Worm (Caenorhabditis elegans): ENCODE measurements around the gene unc-104.
A peak's percentile ranks its signal among the peaks of the same experiment; 100 is the strongest.

The unc-104 gene

ce11 chrII:6979646-6980045, 15.1 kb upstream of the unc-104 start, which contains the start of gene C15F1.2:
TSS of gene C15F1.2 (plus strand) at chrII:6979953.
- no peak for TF ChIP-seq tbx-37 (GFP tag; conservative IDR thresholded peaks at IDR 0.05)
- no peak for TF ChIP-seq ceh-36 (tag; optimal IDR thresholded peaks at IDR 0.05)
- TF ChIP-seq pes-1 (GFP tag; IDR thresholded peaks at IDR 0.05): no peak
- TF ChIP-seq ets-7 (tag; optimal IDR thresholded peaks at IDR 0.05): no peak
- no peak for TF ChIP-seq B0310.2 (tag; optimal IDR thresholded peaks at IDR 0.05)
- no peak for TF ChIP-seq F13C5.2 (tag; optimal IDR thresholded peaks at IDR 0.05)
- no peak for TF ChIP-seq tra-4 (tag; optimal IDR thresholded peaks at IDR 0.05)
- no peak for TF ChIP-seq sea-1 (GFP tag; conservative IDR thresholded peaks at IDR 0.05)
- no peak for TF ChIP-seq flt-1 (GFP tag; IDR thresholded peaks at IDR 0.05)
- TF ChIP-seq scrt-1 (GFP tag; IDR thresholded peaks at IDR 0.05): no peak
- TF ChIP-seq ceh-13 (GFP tag; optimal IDR thresholded peaks at IDR 0.05): no peak

- TF ChIP-seq tbx-37 (GFP tag; conservative IDR thresholded peaks at IDR 0.05): 0 out of 2 replicates have a peak, but pooled peaks have one; percentile 44
- 0 out of 2 replicates have a peak, but pooled peaks have one; percentile 57 for TF ChIP-seq tbx-11 (GFP tag; IDR thresholded peaks at IDR 0.05)
- TF ChIP-seq scrt-1 (GFP tag; IDR thresholded peaks at IDR 0.05): peak; percentile 66; the same call in 1 of the 2 replicates
These were observed 11.8 kb upstream of the unc-104 start for ce11 chrII:6982949-6983348.

- TF ChIP-seq hnd-1 (tag; optimal IDR thresholded peaks at IDR 0.05): no peak
- no peak for TF ChIP-seq ceh-13 (GFP tag; optimal IDR thresholded peaks at IDR 0.05)
- no peak for TF ChIP-seq tra-4 (tag; optimal IDR thresholded peaks at IDR 0.05)
- no peak for TF ChIP-seq ets-7 (tag; optimal IDR thresholded peaks at IDR 0.05)
- no peak for TF ChIP-seq sea-1 (GFP tag; conservative IDR thresholded peaks at IDR 0.05)
- TF ChIP-seq tbx-37 (GFP tag; conservative IDR thresholded peaks at IDR 0.05): no peak
- TF ChIP-seq hmg-4 (GFP tag; optimal IDR thresholded peaks at IDR 0.05): no peak
- no peak for TF ChIP-seq ceh-36 (tag; optimal IDR thresholded peaks at IDR 0.05)
- no peak for TF ChIP-seq flt-1 (GFP tag; IDR thresholded peaks at IDR 0.05)
- TF ChIP-seq scrt-1 (GFP tag; IDR thresholded peaks at IDR 0.05): no peak
- TF ChIP-seq F13C5.2 (tag; optimal IDR thresholded peaks at IDR 0.05): no peak
- no peak for TF ChIP-seq B0310.2 (tag; optimal IDR thresholded peaks at IDR 0.05)
- TF ChIP-seq aly-1 (tag; optimal IDR thresholded peaks at IDR 0.05): no peak
- TF ChIP-seq hmbx-1 (tag; optimal IDR thresholded peaks at IDR 0.05): no peak
- TF ChIP-seq pes-1 (GFP tag; IDR thresholded peaks at IDR 0.05): no peak
These were observed 4.9 kb upstream of the unc-104 start, which contains the start of gene C15F1.1 for ce11 chrII:6989830-6990287. TSS of gene C15F1.1 (plus strand) at chrII:6989880.

ce11 chrII:6992949-6993348, 1.8 kb upstream of the unc-104 start:
- TF ChIP-seq ceh-36 (tag; optimal IDR thresholded peaks at IDR 0.05) (no peak), flt-1 (GFP tag; IDR thresholded peaks at IDR 0.05) (no peak), ama-1 (optimal IDR thresholded peaks at IDR 0.05) (no peak), ets-7 (tag; optimal IDR thresholded peaks at IDR 0.05) (no peak), B0310.2 (tag; optimal IDR thresholded peaks at IDR 0.05) (no peak), tbx-37 (GFP tag; conservative IDR thresholded peaks at IDR 0.05) (no peak), tbx-11 (GFP tag; IDR thresholded peaks at IDR 0.05) (no peak), ceh-13 (GFP tag; optimal IDR thresholded peaks at IDR 0.05) (no peak), aly-1 (tag; optimal IDR thresholded peaks at IDR 0.05) (no peak), scrt-1 (GFP tag; IDR thresholded peaks at IDR 0.05) (no peak), hnd-1 (tag; optimal IDR thresholded peaks at IDR 0.05) (no peak), hmbx-1 (tag; optimal IDR thresholded peaks at IDR 0.05) (no peak), sea-1 (GFP tag; conservative IDR thresholded peaks at IDR 0.05) (no peak), pes-1 (GFP tag; IDR thresholded peaks at IDR 0.05) (no peak), F13C5.2 (tag; optimal IDR thresholded peaks at IDR 0.05) (no peak), hmg-4 (GFP tag; optimal IDR thresholded peaks at IDR 0.05) (no peak)

ce11 chrII:6995583-6995982, 796 bp downstream of the unc-104 start:
- TF ChIP-seq hmbx-1 (tag; optimal IDR thresholded peaks at IDR 0.05) (no peak), tbx-11 (GFP tag; IDR thresholded peaks at IDR 0.05) (no peak), aly-1 (tag; optimal IDR thresholded peaks at IDR 0.05) (no peak), F13C5.2 (tag; optimal IDR thresholded peaks at IDR 0.05) (no peak), pes-1 (GFP tag; IDR thresholded peaks at IDR 0.05) (no peak), ets-7 (tag; optimal IDR thresholded peaks at IDR 0.05) (no peak), ama-1 (optimal IDR thresholded peaks at IDR 0.05) (no peak), hnd-1 (tag; optimal IDR thresholded peaks at IDR 0.05) (no peak), scrt-1 (GFP tag; IDR thresholded peaks at IDR 0.05) (no peak), ceh-13 (GFP tag; optimal IDR thresholded peaks at IDR 0.05) (no peak), hmg-4 (GFP tag; optimal IDR thresholded peaks at IDR 0.05) (no peak), tbx-37 (GFP tag; conservative IDR thresholded peaks at IDR 0.05) (no peak), sea-1 (GFP tag; conservative IDR thresholded peaks at IDR 0.05) (no peak), ceh-36 (tag; optimal IDR thresholded peaks at IDR 0.05) (no peak), tra-4 (tag; optimal IDR thresholded peaks at IDR 0.05) (no peak), B0310.2 (tag; optimal IDR thresholded peaks at IDR 0.05) (no peak), flt-1 (GFP tag; IDR thresholded peaks at IDR 0.05) (no peak)

ce11 chrII:7001405-7001804, 6.6 kb downstream of the unc-104 start:
- TF ChIP-seq tbx-37 (GFP tag; conservative IDR thresholded peaks at IDR 0.05): peak; percentile 89
- peak; percentile 67 for TF ChIP-seq hnd-1 (tag; optimal IDR thresholded peaks at IDR 0.05)
- TF ChIP-seq ceh-13 (GFP tag; optimal IDR thresholded peaks at IDR 0.05): peak; percentile 77
- TF ChIP-seq B0310.2 (tag; optimal IDR thresholded peaks at IDR 0.05): peak; percentile 78
- TF ChIP-seq hmbx-1 (tag; optimal IDR thresholded peaks at IDR 0.05): peak; percentile 68
- peak; percentile 81 for TF ChIP-seq aly-1 (tag; optimal IDR thresholded peaks at IDR 0.05)
- TF ChIP-seq tbx-11 (GFP tag; IDR thresholded peaks at IDR 0.05): peak; percentile 90
- TF ChIP-seq hmg-4 (GFP tag; optimal IDR thresholded peaks at IDR 0.05): peak; percentile 97
- TF ChIP-seq tra-4 (tag; optimal IDR thresholded peaks at IDR 0.05): peak; percentile 72
- TF ChIP-seq ceh-36 (tag; optimal IDR thresholded peaks at IDR 0.05): peak; percentile 97
- peak; percentile 97 for TF ChIP-seq scrt-1 (GFP tag; IDR thresholded peaks at IDR 0.05)
- TF ChIP-seq ets-7 (tag; optimal IDR thresholded peaks at IDR 0.05): peak; percentile 57
- TF ChIP-seq sea-1 (GFP tag; conservative IDR thresholded peaks at IDR 0.05): peak; percentile 96
- peak; percentile 80 for TF ChIP-seq F13C5.2 (tag; optimal IDR thresholded peaks at IDR 0.05)
- peak; percentile 96 for TF ChIP-seq pes-1 (GFP tag; IDR thresholded peaks at IDR 0.05)
- peak; percentile 98 for TF ChIP-seq flt-1 (GFP tag; IDR thresholded peaks at IDR 0.05)

ce11 chrII:7002956-7003357, 8.2 kb downstream of the unc-104 start:
- TF ChIP-seq ama-1 (optimal IDR thresholded peaks at IDR 0.05) (no peak), tbx-37 (GFP tag; conservative IDR thresholded peaks at IDR 0.05) (0 out of 2 replicates have a peak, but pooled peaks have one; percentile 17), sea-1 (GFP tag; conservative IDR thresholded peaks at IDR 0.05) (no peak), tbx-11 (GFP tag; IDR thresholded peaks at IDR 0.05) (0 out of 2 replicates have a peak, but pooled peaks have one; percentile 39), ceh-36 (tag; optimal IDR thresholded peaks at IDR 0.05) (no peak), ceh-13 (GFP tag; optimal IDR thresholded peaks at IDR 0.05) (no peak)

Measured in whole organism, early embryonic.